Worm (Caenorhabditis elegans): ENCODE data around the gene srg-34.

ce11 chrV:18524460-18524859, 40.2 kb downstream of the srg-34 start, which contains the start of gene hmit-1.2:
- no peak for TF ChIP-seq nhr-11 (tag; optimal IDR thresholded peaks at IDR 0.05)
- TF ChIP-seq dmd-4 (tag; optimal IDR thresholded peaks at IDR 0.05; ENCODE audit: borderline replicate concordance): no peak
- no peak for TF ChIP-seq sdc-2 (tag; optimal IDR thresholded peaks at IDR 0.05)
- TF ChIP-seq fkh-10 (GFP tag; optimal IDR thresholded peaks at IDR 0.05): no peak
- TF ChIP-seq pros-1 (tag; optimal IDR thresholded peaks at IDR 0.05): no peak
- no peak for TF ChIP-seq dve-1 (tag; optimal IDR thresholded peaks at IDR 0.05)
- no peak for TF ChIP-seq ceh-31 (tag; optimal IDR thresholded peaks at IDR 0.05)
- TF ChIP-seq mec-3 (tag; optimal IDR thresholded peaks at IDR 0.05; ENCODE audit: borderline replicate concordance): no peak
